Fruit fly (Drosophila melanogaster) whole organism, larva: ENCODE results near the gene CheB93a.

Experiments used
- noc ChIP-seq: fragments of 200-800 bp; sonication (Bioruptor generic); optimal IDR thresholded peaks from 3 replicates; lab custom pipeline; 2019; ENCODE audit warnings: missing biosample characterization, mild to moderate bottlenecking, missing genetic modification characterization, moderate library complexity

Gene CheB93a

DNA sequence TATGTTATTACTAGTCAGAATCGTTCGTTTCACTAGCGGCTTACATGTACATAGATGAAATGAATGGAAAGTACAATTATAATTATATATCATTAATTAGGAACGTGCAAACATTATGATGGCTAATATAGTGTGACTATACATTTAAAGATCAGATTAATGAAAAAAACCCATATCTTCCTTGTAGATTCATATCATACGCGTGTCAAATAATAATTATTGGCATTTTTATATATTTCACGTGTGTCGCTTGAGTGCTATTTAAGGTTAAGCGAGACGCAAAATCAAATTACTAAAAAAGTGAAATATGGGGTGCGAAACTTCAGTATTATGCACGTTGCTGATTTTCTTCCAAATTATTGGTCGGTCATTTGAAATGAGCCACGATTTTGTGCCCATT lies at the start of gene CheB93a:
Gene CheB93a (plus strand): TSS at position 301 of the 400 bp plus-strand sequence.
- no peak for TF ChIP-seq noc (tag; lab: Kevin White, UChicago)

DNA sequence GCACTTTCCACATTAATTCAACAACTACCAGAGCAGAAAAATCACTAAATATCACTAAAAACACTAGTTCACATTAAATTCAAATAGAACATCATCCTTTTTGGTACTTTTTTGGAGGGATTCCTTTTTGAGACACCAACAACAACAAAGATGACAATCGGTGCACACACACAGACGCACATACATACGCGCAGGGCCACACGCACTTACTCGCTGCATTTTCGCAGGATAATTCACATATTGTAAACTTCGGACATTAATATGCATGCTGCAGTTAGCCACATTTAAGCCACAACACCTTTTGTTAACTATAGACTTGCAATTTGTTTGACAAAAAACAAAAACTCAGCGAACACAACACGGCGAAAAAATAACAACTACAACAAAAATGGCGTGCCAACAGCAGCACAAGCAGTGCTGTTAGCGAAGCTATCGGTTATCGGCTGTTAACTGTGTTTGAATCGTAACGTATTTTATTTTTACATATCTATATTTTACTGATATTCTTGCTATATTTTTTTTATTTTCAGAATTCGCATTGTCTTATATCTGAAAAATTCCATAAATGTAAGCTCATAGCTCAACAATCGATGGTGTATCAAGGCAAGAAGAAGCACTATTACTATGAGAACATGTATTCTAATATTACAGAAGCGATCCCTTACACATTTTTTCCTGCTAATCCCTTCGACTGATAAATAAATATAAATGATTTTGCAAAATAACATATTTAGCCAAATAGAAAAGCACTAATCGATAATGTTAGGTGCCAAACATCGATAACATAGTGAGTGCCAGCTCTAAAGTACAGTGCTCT lies 47.7 kb upstream of the CheB93a start:
- TF ChIP-seq noc (tag; lab: Kevin White, UChicago): no peak

DNA sequence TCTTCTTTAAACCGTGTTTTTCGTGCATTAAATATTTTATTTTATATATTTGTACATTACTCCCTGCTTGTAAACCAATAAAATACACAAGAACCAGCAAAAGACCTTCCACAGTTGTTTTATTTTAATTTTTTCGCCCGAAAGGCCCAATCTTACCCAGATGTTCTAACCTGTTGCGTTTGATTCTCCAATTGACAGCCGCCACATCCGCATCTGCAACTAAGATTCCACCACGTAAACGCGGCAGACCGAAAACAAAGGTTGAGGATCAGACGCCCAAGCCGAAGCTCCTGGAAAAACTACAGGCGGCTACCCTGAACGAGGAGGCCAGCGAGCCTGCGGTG lies 47.1 kb upstream of the CheB93a start:
- no peak for TF ChIP-seq noc (tag; lab: Kevin White, UChicago)

DNA sequence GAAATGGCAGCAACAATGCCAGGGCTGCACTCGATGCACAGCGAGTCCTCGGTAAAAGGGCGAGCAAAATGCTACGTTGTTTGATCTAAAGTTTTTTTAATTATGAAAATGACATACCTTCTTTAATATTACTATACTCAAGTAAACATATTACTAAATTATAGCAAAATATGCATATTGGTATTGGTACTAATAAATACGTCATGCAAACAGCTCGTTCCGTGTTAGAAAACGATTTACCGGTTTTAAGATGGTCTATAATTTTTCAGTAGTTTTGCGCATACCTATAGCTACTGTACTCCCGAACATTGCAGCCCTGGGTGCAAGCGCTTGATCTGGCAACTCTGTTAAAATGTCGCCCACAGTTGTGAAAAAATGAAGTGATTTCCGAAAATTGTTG lies 42.0 kb upstream of the CheB93a start:
- TF ChIP-seq noc (tag; lab: Kevin White, UChicago): peak; percentile 96

DNA sequence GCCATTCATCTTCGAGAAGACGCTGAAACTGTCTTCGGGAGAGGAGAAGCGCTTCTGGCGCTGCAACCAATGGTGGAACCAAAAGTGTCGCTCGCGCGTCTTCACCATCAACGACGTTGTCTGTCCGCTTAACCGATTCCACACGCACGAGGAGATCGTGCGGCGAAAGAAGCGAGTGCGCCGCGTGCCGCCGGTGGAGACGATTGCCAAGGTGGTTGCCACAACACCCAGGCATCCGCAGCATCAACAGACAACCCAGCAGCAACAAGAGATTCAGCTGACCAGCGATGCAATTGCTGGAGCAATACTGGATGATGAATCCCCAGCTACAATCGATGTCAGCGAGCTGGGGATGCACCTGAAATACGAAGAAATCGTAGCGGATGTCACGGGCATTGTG lies 38.8 kb upstream of the CheB93a start:
- TF ChIP-seq noc (tag; lab: Kevin White, UChicago): no peak

DNA sequence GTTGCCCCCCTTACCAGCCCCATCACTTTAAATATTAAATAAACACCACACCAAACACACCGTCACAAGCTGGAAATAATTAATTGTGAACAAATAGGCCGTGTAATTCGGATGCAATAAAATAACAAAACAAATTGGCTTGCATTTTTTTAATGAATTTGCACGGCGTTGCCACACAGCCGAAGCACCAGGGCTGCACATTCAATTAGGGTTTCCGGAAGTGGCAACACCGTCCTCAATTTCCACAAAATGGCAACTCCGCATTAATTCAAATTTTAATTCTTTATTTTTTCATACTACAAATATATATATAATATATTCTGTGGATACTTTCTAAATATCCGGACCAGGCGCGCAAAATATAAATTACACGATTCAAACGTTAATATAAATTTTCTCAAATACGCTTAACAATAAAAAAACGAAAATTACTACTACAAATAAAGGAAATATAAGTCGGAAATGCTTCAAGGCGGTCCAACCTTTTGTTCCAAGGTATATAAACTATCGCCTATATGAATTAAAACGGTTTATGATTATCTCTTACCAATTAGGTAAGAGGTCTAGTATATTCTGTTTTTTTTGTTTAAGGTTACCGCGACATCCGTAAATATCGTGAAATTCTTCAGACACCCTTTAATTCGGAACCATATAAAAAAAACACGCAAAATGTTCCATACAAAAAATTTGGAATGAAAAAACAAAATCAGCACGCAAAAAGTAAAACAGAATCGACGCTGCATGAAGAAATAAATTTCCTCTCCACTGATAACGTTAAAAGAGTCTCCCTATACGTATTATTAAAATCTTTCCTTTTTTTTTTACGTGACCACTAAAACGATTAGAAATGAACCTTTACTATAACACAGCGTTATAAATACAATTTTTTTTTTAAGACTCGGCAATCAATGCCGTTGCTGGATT lies 33.6 kb upstream of the CheB93a start:
- TF ChIP-seq noc (tag; lab: Kevin White, UChicago): no peak

DNA sequence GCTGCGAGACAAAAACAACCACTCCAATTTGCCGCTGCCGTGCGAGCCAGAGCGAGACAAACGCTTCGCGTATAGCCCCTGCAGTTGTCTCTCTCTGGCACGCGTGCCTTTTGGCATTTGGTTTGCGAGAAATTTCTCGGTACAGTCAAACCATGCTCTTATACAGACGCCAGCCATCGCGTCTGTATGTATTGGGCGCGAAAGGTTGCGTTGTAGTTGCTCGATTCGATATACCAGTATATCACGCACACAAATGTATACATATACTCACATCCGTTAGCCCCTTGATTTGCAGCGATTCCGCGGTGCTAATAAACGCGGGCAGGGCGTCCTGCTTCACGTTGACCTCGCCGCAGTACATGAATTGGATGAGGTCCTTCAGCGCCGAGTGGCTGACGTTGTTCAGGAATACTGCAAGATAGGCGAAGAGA lies 30.9 kb upstream of the CheB93a start:
- TF ChIP-seq noc (tag; lab: Kevin White, UChicago): no peak

DNA sequence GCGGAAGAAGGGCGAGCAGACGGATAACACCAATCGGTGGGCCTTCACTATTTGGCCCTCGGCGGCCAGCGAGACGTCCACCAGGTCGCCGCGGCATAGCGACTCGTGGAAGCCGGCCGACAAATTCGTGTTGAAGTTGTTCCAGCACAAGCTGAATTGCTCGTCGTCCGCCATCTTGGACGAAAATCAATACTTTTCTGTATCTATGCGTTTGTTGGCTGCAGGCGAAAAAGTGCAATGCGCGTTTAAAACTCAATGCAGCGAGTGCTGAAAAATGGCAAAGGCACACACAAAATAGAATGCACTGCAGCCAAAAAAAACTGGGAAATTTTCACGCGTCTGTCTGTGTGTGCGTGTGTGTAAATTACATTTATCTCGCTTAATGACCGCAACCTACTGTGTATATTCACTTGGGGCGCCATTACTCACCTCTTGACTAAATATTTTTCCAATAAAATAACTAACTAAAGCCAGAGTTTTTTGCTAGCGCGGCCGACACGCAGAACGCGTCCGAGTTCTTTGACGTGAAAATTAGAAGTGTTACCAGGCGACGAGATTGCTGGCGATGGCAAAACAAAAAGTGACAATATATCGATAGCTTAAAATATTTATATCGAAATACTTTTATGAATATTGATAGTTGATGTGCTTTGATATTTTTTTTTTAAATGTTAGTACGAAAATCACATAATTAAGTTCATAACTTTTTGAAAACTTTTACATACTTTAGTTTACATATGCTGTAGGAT lies 30.2 kb upstream of the CheB93a start:
- TF ChIP-seq noc (tag; lab: Kevin White, UChicago): peak; percentile 4

DNA sequence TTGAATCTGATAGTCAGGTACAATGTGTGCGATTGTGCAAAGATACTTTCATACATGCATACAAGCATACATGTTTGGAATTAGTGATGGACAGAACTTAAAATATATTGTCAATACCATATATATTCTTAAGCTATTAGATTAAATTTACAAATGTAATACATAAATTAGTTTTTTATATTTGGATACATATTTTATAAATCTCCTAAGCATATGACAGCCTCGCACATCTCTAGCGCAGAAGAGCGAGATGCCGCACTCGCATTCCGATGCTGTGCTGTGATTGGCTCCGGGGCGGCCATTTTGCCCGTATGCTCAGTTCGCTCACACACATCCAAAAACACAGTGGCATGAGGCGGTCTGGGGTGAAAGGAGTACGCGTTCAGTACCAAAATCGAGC lies 28.6 kb upstream of the CheB93a start, which contains the start of gene tin:
Gene tin (plus strand): TSS at position 383 of the 400 bp plus-strand sequence.
- peak; percentile 81 for TF ChIP-seq noc (tag; lab: Kevin White, UChicago)

DNA sequence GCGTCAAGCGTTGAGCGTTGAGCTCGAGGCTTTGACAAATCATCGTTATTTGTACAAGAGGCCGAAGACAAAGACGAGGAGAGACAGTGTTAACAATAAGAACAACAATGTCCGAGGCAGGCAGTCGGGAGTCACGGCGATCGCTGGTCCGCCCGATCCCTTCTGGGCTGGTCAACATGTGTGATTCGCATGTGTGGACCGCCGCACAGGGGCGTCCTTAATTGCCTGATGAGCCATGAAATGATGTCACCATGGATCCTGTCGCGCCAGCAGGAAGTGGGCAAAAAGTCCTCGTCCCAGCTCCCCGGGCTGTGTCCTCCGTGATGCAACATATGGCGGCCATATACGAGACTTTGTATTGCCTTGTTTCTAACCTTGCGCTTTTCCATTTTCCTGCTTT lies 27.3 kb upstream of the CheB93a start:
- TF ChIP-seq noc (tag; lab: Kevin White, UChicago): no peak

DNA sequence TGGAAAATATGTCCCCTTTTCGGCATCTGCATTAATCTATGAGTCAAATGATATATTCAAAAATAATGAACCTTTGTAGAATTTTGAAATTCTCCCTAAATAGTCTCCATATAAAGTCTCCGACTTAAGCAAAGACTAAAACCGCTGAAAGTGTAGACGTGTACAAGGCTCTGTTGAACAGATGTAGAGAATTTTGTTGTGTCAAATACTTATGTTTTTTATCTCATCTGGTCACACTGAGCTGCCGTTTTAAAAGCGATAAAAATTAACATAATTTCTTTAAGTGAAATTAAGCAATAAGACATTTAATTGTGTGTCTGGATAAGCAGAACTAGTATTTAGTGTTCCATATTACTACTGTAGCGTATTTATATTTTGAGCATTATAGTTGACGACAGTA lies 21.1 kb upstream of the CheB93a start:
- TF ChIP-seq noc (tag; lab: Kevin White, UChicago): no peak

DNA sequence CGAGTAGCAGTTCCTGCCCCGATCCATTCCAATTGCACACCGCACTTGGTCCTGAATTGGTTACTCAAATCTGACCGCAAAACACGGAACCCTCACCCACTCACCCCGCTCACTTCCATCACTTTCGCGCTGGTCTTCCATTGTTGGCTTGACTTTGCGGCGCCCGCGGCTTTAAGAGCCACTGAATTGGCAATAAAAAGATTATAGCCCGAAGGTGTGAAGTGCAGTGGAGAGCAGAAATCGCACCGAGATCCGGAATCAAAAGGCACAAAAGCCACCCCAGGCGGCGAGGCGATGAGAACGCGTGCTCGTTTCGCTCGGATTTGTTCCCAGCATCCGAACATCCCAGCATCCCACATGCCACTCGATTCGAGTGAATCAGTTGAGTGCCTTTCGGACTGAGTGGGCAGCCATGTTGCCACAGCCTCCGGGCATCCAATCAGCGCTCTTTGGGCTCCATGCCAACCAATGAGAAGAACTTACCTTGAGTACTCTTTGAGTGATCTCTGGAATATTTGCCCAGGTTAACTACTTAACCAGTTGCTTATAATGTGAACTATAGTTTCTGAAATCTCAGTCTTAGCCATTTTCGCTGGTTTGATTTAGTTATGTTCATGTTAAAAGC lies 19.8 kb upstream of the CheB93a start:
- no peak for TF ChIP-seq noc (tag; lab: Kevin White, UChicago)

DNA sequence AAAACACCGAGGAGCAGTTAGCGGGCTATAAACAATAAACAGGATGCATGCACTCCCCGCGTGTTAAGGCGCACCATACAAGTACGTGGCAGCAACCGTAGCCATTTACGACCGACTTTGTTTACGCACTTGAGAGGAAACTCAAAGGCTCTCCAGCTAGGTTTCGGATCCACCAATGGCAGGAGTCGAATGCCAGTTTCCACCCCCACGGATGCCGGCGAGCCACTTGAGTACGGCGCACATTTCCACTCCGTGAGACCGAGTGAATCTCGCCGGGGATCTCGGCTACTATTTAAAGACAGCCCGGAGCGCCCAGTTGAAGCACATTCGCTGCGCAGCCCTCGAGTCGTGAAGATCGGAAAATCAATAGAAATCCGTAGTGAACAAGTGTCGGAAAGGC lies 18.7 kb upstream of the CheB93a start, which contains the start of gene bap:
Gene bap (plus strand): TSS at position 317 of the 400 bp plus-strand sequence.
- TF ChIP-seq noc (tag; lab: Kevin White, UChicago): no peak

DNA sequence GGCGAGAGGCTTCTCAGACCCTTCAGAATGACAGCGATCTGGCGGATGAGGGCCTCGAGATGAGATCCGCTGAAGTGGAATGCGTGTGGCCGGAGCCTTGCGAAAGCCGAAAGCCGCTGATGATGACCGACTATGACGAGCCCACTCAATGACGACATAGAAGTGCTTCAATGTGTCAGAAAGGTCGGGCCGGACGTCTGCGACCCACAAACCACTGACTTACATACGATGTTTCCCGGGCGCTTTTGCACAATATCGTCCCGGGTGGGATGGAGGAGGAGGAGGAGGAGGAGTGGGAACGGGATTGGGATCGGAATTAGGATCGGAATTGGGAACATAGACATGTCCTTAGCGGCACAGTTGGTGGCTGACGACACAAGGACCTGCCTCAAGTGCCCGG lies 16.3 kb upstream of the CheB93a start:
- TF ChIP-seq noc (tag; lab: Kevin White, UChicago): no peak

DNA sequence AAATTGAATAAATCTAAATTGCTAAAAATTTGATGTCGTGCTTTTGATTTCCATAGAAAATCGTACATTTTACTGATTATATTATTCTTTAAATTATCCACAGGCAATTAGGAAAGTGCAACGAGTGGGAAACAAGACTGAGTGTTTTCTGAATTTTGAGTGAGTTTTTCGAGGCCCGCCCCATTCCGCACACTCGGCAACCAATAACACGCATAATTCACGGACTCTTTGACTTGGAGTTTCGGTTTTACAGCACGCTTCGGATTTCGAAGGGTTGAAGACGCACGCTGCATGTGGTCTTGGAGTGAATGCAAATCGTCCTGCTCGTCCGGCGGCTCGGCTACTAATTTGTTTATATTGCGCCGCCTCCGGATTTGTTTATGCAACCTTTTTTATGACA lies 15.0 kb upstream of the CheB93a start:
- no peak for TF ChIP-seq noc (tag; lab: Kevin White, UChicago)
